Fruit fly (Drosophila melanogaster): ENCODE measurements around the gene tkv.

dm6 chr2L:5297961-5298311 lies 26.8 kb upstream of the tkv start:
- TF ChIP-seq EcR (GFP tag; optimal IDR thresholded peaks at IDR 0.05) (no peak), usp (GFP tag; optimal IDR thresholded peaks at IDR 0.05) (no peak), CG8478 (optimal IDR thresholded peaks at IDR 0.05) (no peak), psq (optimal IDR thresholded peaks at IDR 0.05) (no peak), Dll (optimal IDR thresholded peaks at IDR 0.05) (no peak), pan (optimal IDR thresholded peaks at IDR 0.05) (no peak)
